Worm (Caenorhabditis elegans) whole organism, late embryonic: Measurements from ENCODE around the gene igeg-2.

Experiments used
- ceh-22 ChIP-seq: sonication (generic microtip); optimal IDR thresholded peaks from 2 replicates; lab custom pipeline; 2017; ENCODE audit warnings: missing biosample characterization, missing genetic modification characterization
- dve-1 ChIP-seq: sonication (generic microtip); optimal IDR thresholded peaks from 2 replicates; lab custom pipeline; 2017; ENCODE audit warnings: antibody characterized with exemption, mild to moderate bottlenecking, missing genetic modification characterization, missing compliant biosample characterization

- TF ChIP-seq dve-1 (tag; lab: Kevin White, UChicago) (no peak), ceh-22 (tag; lab: Kevin White, UChicago) (no peak)
Observed at ce11 chrX:11465215-11465614, 18.8 kb upstream of the igeg-2 start, which contains the start of gene lin-14.
